Worm (Caenorhabditis elegans): ENCODE measurements around the gene C16A11.10.

The C16A11.10 gene

DNA sequence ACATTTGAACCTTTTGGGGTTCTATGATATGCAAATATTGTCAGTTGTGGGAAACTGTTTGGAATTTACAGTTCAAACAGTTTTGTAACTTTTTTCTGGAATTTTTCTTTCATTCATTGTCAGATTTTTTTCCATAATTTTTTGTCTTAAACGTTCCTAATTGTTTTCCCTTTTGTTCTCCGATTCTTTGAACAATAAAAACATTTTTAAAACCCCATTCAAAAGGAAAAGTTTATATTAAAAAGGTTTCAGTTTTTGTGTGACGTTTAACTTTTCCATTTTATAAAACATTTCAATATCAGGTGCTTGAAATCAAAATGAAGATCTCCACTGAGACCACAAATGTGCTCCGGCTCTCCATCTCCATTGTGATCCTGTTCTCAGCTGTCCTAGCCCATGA is 12.1 kb upstream of the C16A11.10 start, which contains the start of gene F31D5.1:
F31D5.1 (plus strand) TSS at position 301 of the 400 bp plus-strand sequence.
- no peak for TF ChIP-seq sma-3 (GFP tag; optimal IDR thresholded peaks at IDR 0.05)
- no peak for TF ChIP-seq sem-4 (tag; optimal IDR thresholded peaks at IDR 0.05)
- no peak for TF ChIP-seq nhr-237 (tag; optimal IDR thresholded peaks at IDR 0.05)
- TF ChIP-seq R02D3.7 (tag; optimal IDR thresholded peaks at IDR 0.05), result no peak
- no peak for TF ChIP-seq nhr-6 (tag; optimal IDR thresholded peaks at IDR 0.05)
- no peak for TF ChIP-seq ztf-1 (GFP tag; conservative IDR thresholded peaks at IDR 0.05)
- TF ChIP-seq nhr-129 (tag; optimal IDR thresholded peaks at IDR 0.05), result no peak
- no peak for TF ChIP-seq dmd-4 (tag; optimal IDR thresholded peaks at IDR 0.05)
- TF ChIP-seq peb-1 (tag; optimal IDR thresholded peaks at IDR 0.05), result no peak
- no peak for TF ChIP-seq mdl-1 (tag; optimal IDR thresholded peaks at IDR 0.05)
- TF ChIP-seq mbf-1 (tag; optimal IDR thresholded peaks at IDR 0.05), result no peak
- no peak for TF ChIP-seq lin-11 (tag; optimal IDR thresholded peaks at IDR 0.05)

DNA sequence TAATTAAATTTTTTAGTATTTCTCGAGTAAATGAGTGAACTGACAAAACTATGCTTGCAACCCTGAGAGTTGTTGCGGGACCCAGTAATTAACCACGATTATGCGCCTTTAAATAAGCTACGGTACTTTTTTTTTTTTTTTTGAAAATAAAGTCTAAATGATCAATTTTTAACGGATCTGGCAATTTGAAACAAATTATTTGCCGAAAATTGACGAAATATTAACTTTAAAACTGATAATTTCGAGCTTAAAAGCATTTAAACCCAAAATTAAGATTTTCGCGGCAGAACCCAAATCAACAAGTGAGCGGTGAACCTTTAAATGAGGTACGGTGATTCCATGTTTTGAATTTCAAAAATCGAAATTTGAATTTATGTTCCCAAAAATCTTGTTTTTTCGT is 8.7 kb upstream of the C16A11.10 start:
- TF ChIP-seq nhr-77 (tag; optimal IDR thresholded peaks at IDR 0.05), result no peak
- no peak for TF ChIP-seq gmeb-1 (tag; optimal IDR thresholded peaks at IDR 0.05)
- TF ChIP-seq sma-9 (GFP tag; optimal IDR thresholded peaks at IDR 0.05), result no peak
- TF ChIP-seq sma-9 (tag; optimal IDR thresholded peaks at IDR 0.05), result no peak
- no peak for TF ChIP-seq lin-13 (GFP tag; optimal IDR thresholded peaks at IDR 0.05)
- no peak for TF ChIP-seq ceh-16 (tag; optimal IDR thresholded peaks at IDR 0.05)
- TF ChIP-seq crh-2 (tag; optimal IDR thresholded peaks at IDR 0.05), result no peak
- no peak for TF ChIP-seq alr-1 (tag; optimal IDR thresholded peaks at IDR 0.05)
- TF ChIP-seq nhr-11 (tag; optimal IDR thresholded peaks at IDR 0.05), result no peak
- TF ChIP-seq ztf-1 (GFP tag; conservative IDR thresholded peaks at IDR 0.05), result no peak
- TF ChIP-seq zag-1 (tag; optimal IDR thresholded peaks at IDR 0.05), result no peak
- TF ChIP-seq dmd-4 (tag; optimal IDR thresholded peaks at IDR 0.05), result no peak
- TF ChIP-seq fos-1 (tag; optimal IDR thresholded peaks at IDR 0.05), result no peak
- no peak for TF ChIP-seq R02D3.7 (tag; optimal IDR thresholded peaks at IDR 0.05)
- TF ChIP-seq elt-1 (tag; optimal IDR thresholded peaks at IDR 0.05), result no peak
- no peak for TF ChIP-seq nhr-25 (tag; optimal IDR thresholded peaks at IDR 0.05)
- TF ChIP-seq lin-11 (tag; optimal IDR thresholded peaks at IDR 0.05), result no peak
- no peak for TF ChIP-seq elt-3 (tag; optimal IDR thresholded peaks at IDR 0.05)
- no peak for TF ChIP-seq blmp-1 (tag; optimal IDR thresholded peaks at IDR 0.05; ENCODE audit: insufficient read depth)
- TF ChIP-seq egl-27 (tag; optimal IDR thresholded peaks at IDR 0.05), result no peak

DNA sequence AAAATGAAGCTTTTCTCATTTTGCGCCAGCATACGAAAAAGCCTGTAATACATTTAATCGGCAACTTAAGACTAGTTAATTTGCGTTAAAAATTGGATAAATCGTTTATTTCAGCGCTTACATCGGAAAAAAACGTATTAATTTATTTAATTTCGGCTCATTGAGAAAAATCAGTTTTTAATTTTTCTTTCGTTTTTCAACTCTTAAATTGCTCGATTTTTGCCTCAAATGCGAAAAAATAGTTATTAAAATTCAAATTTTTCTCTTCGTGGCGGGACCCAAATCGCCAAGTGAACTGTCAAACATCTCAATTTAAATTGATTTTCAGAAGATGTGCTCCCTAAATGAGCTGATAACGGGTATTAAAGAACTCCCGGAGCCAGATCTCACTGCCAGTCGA is 8.2 kb upstream of the C16A11.10 start, which contains the start of gene C16A11.5:
C16A11.5 (plus strand) TSS at position 323 of the 400 bp plus-strand sequence.
- TF ChIP-seq mdl-1 (tag; optimal IDR thresholded peaks at IDR 0.05) (no peak), sem-4 (tag; optimal IDR thresholded peaks at IDR 0.05) (no peak), elt-1 (tag; optimal IDR thresholded peaks at IDR 0.05) (no peak), alr-1 (tag; optimal IDR thresholded peaks at IDR 0.05) (no peak), sma-9 (GFP tag; optimal IDR thresholded peaks at IDR 0.05) (no peak), sma-9 (tag; optimal IDR thresholded peaks at IDR 0.05) (no peak), lin-13 (GFP tag; optimal IDR thresholded peaks at IDR 0.05) (no peak), unc-62 (GFP tag; optimal IDR thresholded peaks at IDR 0.05) (no peak), ztf-1 (GFP tag; conservative IDR thresholded peaks at IDR 0.05) (no peak), nhr-237 (tag; optimal IDR thresholded peaks at IDR 0.05) (no peak), fos-1 (tag; optimal IDR thresholded peaks at IDR 0.05) (no peak), nhr-25 (tag; optimal IDR thresholded peaks at IDR 0.05) (no peak), nhr-23 (tag; optimal IDR thresholded peaks at IDR 0.05) (no peak), Y55F3AM.14 (GFP tag; optimal IDR thresholded peaks at IDR 0.05) (no peak), nhr-6 (tag; optimal IDR thresholded peaks at IDR 0.05) (no peak), nhr-12 (tag; optimal IDR thresholded peaks at IDR 0.05) (no peak), ztf-11 (tag; optimal IDR thresholded peaks at IDR 0.05) (no peak)

- TF ChIP-seq zag-1 (tag; optimal IDR thresholded peaks at IDR 0.05) (no peak), aly-2 (tag; optimal IDR thresholded peaks at IDR 0.05) (no peak), sma-3 (GFP tag; optimal IDR thresholded peaks at IDR 0.05) (no peak), unc-55 (GFP tag; optimal IDR thresholded peaks at IDR 0.05) (no peak), Y55F3AM.14 (GFP tag; optimal IDR thresholded peaks at IDR 0.05) (no peak), gmeb-1 (tag; optimal IDR thresholded peaks at IDR 0.05) (no peak), mbf-1 (tag; optimal IDR thresholded peaks at IDR 0.05) (no peak), mab-5 (tag; optimal IDR thresholded peaks at IDR 0.05) (no peak), nhr-77 (tag; optimal IDR thresholded peaks at IDR 0.05) (no peak), nhr-10 (tag; optimal IDR thresholded peaks at IDR 0.05) (no peak), lin-39 (tag; optimal IDR thresholded peaks at IDR 0.05) (no peak), elt-1 (tag; optimal IDR thresholded peaks at IDR 0.05) (no peak), snpc-4 (tag; optimal IDR thresholded peaks at IDR 0.05) (no peak), ama-1 (optimal IDR thresholded peaks at IDR 0.05) (no peak), R02D3.7 (tag; optimal IDR thresholded peaks at IDR 0.05) (no peak), lin-13 (GFP tag; optimal IDR thresholded peaks at IDR 0.05) (no peak), ceh-82 (tag; optimal IDR thresholded peaks at IDR 0.05) (no peak), blmp-1 (tag; optimal IDR thresholded peaks at IDR 0.05; ENCODE audit: insufficient read depth) (no peak)
These were observed 4.5 kb upstream of the C16A11.10 start, which contains the start of gene C16A11.4 for ce11 chrII:4226598-4227096. TSS of gene C16A11.4 (plus strand) at chrII:4227046.

Data from whole organism, L2 larva.